Fruit fly (Drosophila melanogaster): ENCODE data around the gene w.

The w gene

DNA sequence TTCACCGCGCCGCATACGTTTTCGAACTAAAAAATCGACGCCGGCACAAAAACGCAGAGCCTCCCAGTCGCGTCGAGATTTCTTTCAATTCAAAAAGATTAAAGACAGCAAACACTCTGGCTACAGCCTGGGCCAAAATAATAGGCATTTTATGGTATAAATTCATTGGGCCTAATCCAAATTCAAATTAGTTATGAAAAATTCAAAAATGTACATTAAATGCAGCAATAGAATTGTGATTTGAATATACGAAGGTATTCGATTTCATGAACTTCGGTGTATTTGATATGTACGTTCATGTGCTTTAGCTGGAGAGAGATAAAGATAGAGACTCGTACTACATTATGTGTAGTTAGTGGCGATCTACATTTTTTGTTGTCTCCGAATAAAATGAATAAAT, 52.2 kb downstream of the w start, which contains the start of gene Syx4:
Syx4 (minus strand) TSS at position 35 of the 400 bp plus-strand sequence.
- no peak for TF ChIP-seq cnc (optimal IDR thresholded peaks at IDR 0.05)
- TF ChIP-seq CG5204 (GFP tag; optimal IDR thresholded peaks at IDR 0.05), result peak; percentile 75
- TF ChIP-seq CG11617 (GFP tag; optimal IDR thresholded peaks at IDR 0.05), result peak; percentile 91
- TF ChIP-seq Mnt (GFP tag; optimal IDR thresholded peaks at IDR 0.05), result peak; percentile 85
- peak; percentile 90 for TF ChIP-seq CG7045 (GFP tag; optimal IDR thresholded peaks at IDR 0.05)
- TF ChIP-seq cic (GFP tag; optimal IDR thresholded peaks at IDR 0.05), result peak; percentile 81
- peak; percentile 97 for TF ChIP-seq CG7101 (tag; optimal IDR thresholded peaks at IDR 0.05)
- TF ChIP-seq Clk (GFP tag; optimal IDR thresholded peaks at IDR 0.05), result peak; percentile 77
- TF ChIP-seq ovo (GFP tag; optimal IDR thresholded peaks at IDR 0.05), result peak; percentile 17
- peak; percentile 57 for TF ChIP-seq bab1 (GFP tag; optimal IDR thresholded peaks at IDR 0.05)
- TF ChIP-seq Hr96 (GFP tag; optimal IDR thresholded peaks at IDR 0.05), result peak; percentile 84
- peak; percentile 90 for TF ChIP-seq kay (GFP tag; ENCODE audit: borderline replicate concordance)
- peak; percentile 67 for TF ChIP-seq tj (GFP tag; optimal IDR thresholded peaks at IDR 0.05)
- TF ChIP-seq CG1620 (GFP tag; optimal IDR thresholded peaks at IDR 0.05), result peak; percentile 47
- TF ChIP-seq CG12768 (GFP tag; optimal IDR thresholded peaks at IDR 0.05), result peak; percentile 88
- TF ChIP-seq CG14711 (tag; optimal IDR thresholded peaks at IDR 0.05), result peak; percentile 93
- TF ChIP-seq toe (GFP tag; optimal IDR thresholded peaks at IDR 0.05), result peak; percentile 56
- TF ChIP-seq Crg-1 (GFP tag; optimal IDR thresholded peaks at IDR 0.05), result peak; percentile 80
- peak; percentile 82 for TF ChIP-seq pad (GFP tag; optimal IDR thresholded peaks at IDR 0.05)
- TF ChIP-seq CG33017 (tag; optimal IDR thresholded peaks at IDR 0.05), result peak; percentile 95

DNA sequence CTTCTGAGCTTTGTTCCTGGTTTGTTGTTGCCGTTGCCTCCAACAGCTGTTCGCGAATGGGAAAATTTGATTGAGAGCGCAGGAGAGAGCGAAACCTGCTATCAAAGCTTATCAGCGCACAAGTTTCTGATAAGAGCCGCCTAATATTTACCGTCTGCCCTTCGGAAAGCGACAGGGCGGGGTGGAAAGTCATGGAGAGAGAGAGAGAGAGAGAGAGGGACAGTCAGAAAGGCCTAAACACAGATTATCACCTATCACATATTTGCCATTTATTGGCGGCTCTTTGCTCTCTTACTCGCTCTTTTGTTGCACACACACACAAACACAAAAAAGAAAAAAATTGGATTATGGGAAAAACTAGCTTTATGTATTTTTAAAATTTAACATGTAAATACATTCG, 52.7 kb downstream of the w start:
- TF ChIP-seq pad (GFP tag; optimal IDR thresholded peaks at IDR 0.05) (no peak), Mnt (GFP tag; optimal IDR thresholded peaks at IDR 0.05) (no peak), cnc (optimal IDR thresholded peaks at IDR 0.05) (no peak)

DNA sequence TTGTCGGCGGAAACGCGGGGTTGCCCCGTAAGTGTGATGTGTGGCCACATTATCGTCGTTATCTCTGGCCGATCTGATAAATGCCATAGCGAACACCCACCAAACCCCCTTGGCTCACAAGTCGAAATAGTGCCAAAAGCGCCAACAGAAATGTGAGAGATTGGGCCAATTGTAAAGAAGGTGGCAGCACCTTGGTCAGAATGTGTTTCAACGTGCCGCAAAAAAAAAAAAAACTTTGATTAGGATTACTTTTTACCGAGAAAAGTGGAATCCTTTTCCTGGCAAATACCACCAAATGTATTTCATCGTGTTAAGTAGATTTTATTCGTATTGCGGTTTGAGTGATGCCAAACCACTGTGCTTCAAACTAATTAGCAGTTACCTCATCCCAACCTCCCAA, 53.2 kb downstream of the w start:
- TF ChIP-seq cic (GFP tag; optimal IDR thresholded peaks at IDR 0.05) (no peak), Crg-1 (GFP tag; optimal IDR thresholded peaks at IDR 0.05) (peak; percentile 73), Mnt (GFP tag; optimal IDR thresholded peaks at IDR 0.05) (peak; percentile 82), CG1620 (GFP tag; optimal IDR thresholded peaks at IDR 0.05) (peak; percentile 64), toe (GFP tag; optimal IDR thresholded peaks at IDR 0.05) (peak; percentile 50), CG7101 (tag; optimal IDR thresholded peaks at IDR 0.05) (peak; percentile 90), bab1 (GFP tag; optimal IDR thresholded peaks at IDR 0.05) (peak; percentile 34), CG33017 (tag; optimal IDR thresholded peaks at IDR 0.05) (peak; percentile 68), CG12768 (GFP tag; optimal IDR thresholded peaks at IDR 0.05) (peak; percentile 84), pad (GFP tag; optimal IDR thresholded peaks at IDR 0.05) (peak; percentile 58), ovo (GFP tag; optimal IDR thresholded peaks at IDR 0.05) (peak; percentile 58), kay (GFP tag; ENCODE audit: borderline replicate concordance) (no peak), CG11617 (GFP tag; optimal IDR thresholded peaks at IDR 0.05) (peak; percentile 83), CG14711 (tag; optimal IDR thresholded peaks at IDR 0.05) (peak; percentile 82), cnc (optimal IDR thresholded peaks at IDR 0.05) (no peak), Clk (GFP tag; optimal IDR thresholded peaks at IDR 0.05) (peak; percentile 38), Hr96 (GFP tag; optimal IDR thresholded peaks at IDR 0.05) (peak; percentile 90), CG7045 (GFP tag; optimal IDR thresholded peaks at IDR 0.05) (peak; percentile 72), CG5204 (GFP tag; optimal IDR thresholded peaks at IDR 0.05) (peak; percentile 75), tj (GFP tag; optimal IDR thresholded peaks at IDR 0.05) (peak; percentile 48)

DNA sequence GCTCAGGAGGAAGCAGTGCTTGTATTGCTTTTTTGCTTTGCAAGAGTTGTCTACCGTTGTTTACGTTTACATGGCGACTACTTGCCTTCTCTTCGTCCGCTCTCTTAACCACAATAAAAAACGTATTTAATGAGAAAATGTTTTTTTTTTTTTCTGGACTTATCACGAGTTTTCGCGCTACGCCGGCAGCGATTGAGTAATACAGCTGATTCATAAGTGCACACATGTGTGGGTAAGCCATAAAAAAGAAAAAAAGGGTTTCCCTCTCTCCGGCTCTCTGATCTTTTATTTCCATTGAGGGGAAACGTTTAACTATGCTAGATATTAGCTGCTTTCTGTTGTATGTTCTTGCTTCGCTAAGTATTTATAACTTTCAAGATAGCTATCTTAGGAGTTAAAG, 54.2 kb downstream of the w start:
- TF ChIP-seq CG11617 (GFP tag; optimal IDR thresholded peaks at IDR 0.05) (peak; percentile 56), pad (GFP tag; optimal IDR thresholded peaks at IDR 0.05) (peak; percentile 89), CG7045 (GFP tag; optimal IDR thresholded peaks at IDR 0.05) (peak; percentile 11), kay (GFP tag; ENCODE audit: borderline replicate concordance) (peak; percentile 98), CG7101 (tag; optimal IDR thresholded peaks at IDR 0.05) (no peak), CG1620 (GFP tag; optimal IDR thresholded peaks at IDR 0.05) (no peak), Clk (GFP tag; optimal IDR thresholded peaks at IDR 0.05) (no peak), ovo (GFP tag; optimal IDR thresholded peaks at IDR 0.05) (peak; percentile 3), CG12768 (GFP tag; optimal IDR thresholded peaks at IDR 0.05) (peak; percentile 59), Hr96 (GFP tag; optimal IDR thresholded peaks at IDR 0.05) (no peak), cic (GFP tag; optimal IDR thresholded peaks at IDR 0.05) (peak; percentile 94), toe (GFP tag; optimal IDR thresholded peaks at IDR 0.05) (no peak), CG33017 (tag; optimal IDR thresholded peaks at IDR 0.05) (peak; percentile 52), CG5204 (GFP tag; optimal IDR thresholded peaks at IDR 0.05) (no peak), Mnt (GFP tag; optimal IDR thresholded peaks at IDR 0.05) (peak; percentile 58), tj (GFP tag; optimal IDR thresholded peaks at IDR 0.05) (peak; percentile 49)
